Worm (Caenorhabditis elegans): ENCODE measurements around the gene irld-47.

Gene irld-47

ce11 chrII:7870062-7870461, 47.7 kb upstream of the irld-47 start, which contains the start of gene ztf-17:
Gene ztf-17, minus strand, starts transcription at chrII:7870162.
- TF ChIP-seq spr-1 (tag; optimal IDR thresholded peaks at IDR 0.05), result no peak
- TF ChIP-seq aha-1 (tag), result peak; percentile 64
- no peak for TF ChIP-seq daf-12 (tag; optimal IDR thresholded peaks at IDR 0.05)

ce11 chrII:7866081-7866480, 43.7 kb upstream of the irld-47 start:
- TF ChIP-seq nhr-48 (tag; optimal IDR thresholded peaks at IDR 0.05) (no peak), Y105C5A.15 (GFP tag; IDR thresholded peaks at IDR 0.05) (peak; percentile 28; the same call in 1 of the 2 replicates), unc-130 (GFP tag; optimal IDR thresholded peaks at IDR 0.05) (peak; percentile 40), fkh-10 (GFP tag; optimal IDR thresholded peaks at IDR 0.05) (no peak), ztf-11 (tag; optimal IDR thresholded peaks at IDR 0.05) (no peak), duxl-1 (tag; optimal IDR thresholded peaks at IDR 0.05; ENCODE audit: poor library complexity) (peak; percentile 0), skn-1 (tag; optimal IDR thresholded peaks at IDR 0.05) (no peak), arid-1 (GFP tag; conservative IDR thresholded peaks at IDR 0.05) (0 out of 2 replicates have a peak, but pooled peaks have one; percentile 11), F10B5.3 (tag; optimal IDR thresholded peaks at IDR 0.05) (peak; percentile 9), lin-38 (GFP tag; IDR thresholded peaks at IDR 0.05) (peak; percentile 46), mep-1 (tag; optimal IDR thresholded peaks at IDR 0.05) (peak; percentile 12), nhr-76 (tag; optimal IDR thresholded peaks at IDR 0.05) (no peak), ama-1 (optimal IDR thresholded peaks at IDR 0.05) (no peak), zip-2 (tag; optimal IDR thresholded peaks at IDR 0.05) (no peak), zfp-2 (tag; optimal IDR thresholded peaks at IDR 0.05) (no peak), daf-16 (GFP tag; optimal IDR thresholded peaks at IDR 0.05) (peak in 1 of 2 experiments; percentile 33), daf-16 (tag; optimal IDR thresholded peaks at IDR 0.05) (no peak), T20F7.1 (GFP tag; optimal IDR thresholded peaks at IDR 0.05) (peak; percentile 20), ces-1 (GFP tag; optimal IDR thresholded peaks at IDR 0.05) (no peak), gei-8 (GFP tag; optimal IDR thresholded peaks at IDR 0.05) (no peak), lsy-2 (tag; optimal IDR thresholded peaks at IDR 0.05) (peak in 1 of 2 experiments; percentile 8)

ce11 chrII:7864892-7865291, 42.5 kb upstream of the irld-47 start:
- no peak for TF ChIP-seq D1046.2 (GFP tag; IDR thresholded peaks at IDR 0.05)
- peak; percentile 66 for TF ChIP-seq aha-1 (tag)
- no peak for TF ChIP-seq spr-1 (tag; optimal IDR thresholded peaks at IDR 0.05)
- TF ChIP-seq F44E2.7 (GFP tag; IDR thresholded peaks at IDR 0.05), result no peak
- TF ChIP-seq php-3 (GFP tag; IDR thresholded peaks at IDR 0.05), result no peak
- no peak for TF ChIP-seq rbr-2 (tag; optimal IDR thresholded peaks at IDR 0.05)
- no peak for TF ChIP-seq pha-4 (GFP tag; IDR thresholded peaks at IDR 0.05)
- no peak for TF ChIP-seq pha-4 (tag; optimal IDR thresholded peaks at IDR 0.05)
- no peak for TF ChIP-seq T26A8.4 (GFP tag; IDR thresholded peaks at IDR 0.05)
- TF ChIP-seq unc-62 (GFP tag; optimal IDR thresholded peaks at IDR 0.05 in 1 of 2), result peak in 1 of 2 experiments; percentile 50
- TF ChIP-seq unc-62 (tag; optimal IDR thresholded peaks at IDR 0.05), result no peak
- TF ChIP-seq jun-1 (tag; optimal IDR thresholded peaks at IDR 0.05), result no peak
- no peak for TF ChIP-seq F10B5.3 (tag; optimal IDR thresholded peaks at IDR 0.05)
- no peak for TF ChIP-seq R02D3.7 (tag; optimal IDR thresholded peaks at IDR 0.05)
- TF ChIP-seq unc-130 (GFP tag; optimal IDR thresholded peaks at IDR 0.05), result no peak
- TF ChIP-seq mxl-2 (GFP tag; conservative IDR thresholded peaks at IDR 0.05), result no peak
- TF ChIP-seq nhr-42 (GFP tag; IDR thresholded peaks at IDR 0.05), result no peak

- TF ChIP-seq mdt-29 (GFP tag; IDR thresholded peaks at IDR 0.05) (no peak), dmd-6 (GFP tag; IDR thresholded peaks at IDR 0.05) (no peak), mes-2 (tag; optimal IDR thresholded peaks at IDR 0.05; ENCODE audit: poor library complexity, severe bottlenecking) (peak; percentile 55), ztf-7 (tag; optimal IDR thresholded peaks at IDR 0.05) (no peak), F37D6.2 (tag; optimal IDR thresholded peaks at IDR 0.05) (no peak), nhr-102 (tag; optimal IDR thresholded peaks at IDR 0.05) (no peak), F26F4.8 (GFP tag; conservative IDR thresholded peaks at IDR 0.05) (no peak), T20F7.1 (GFP tag; optimal IDR thresholded peaks at IDR 0.05) (peak; percentile 43), nhr-42 (GFP tag; IDR thresholded peaks at IDR 0.05) (no peak), mdl-1 (tag; optimal IDR thresholded peaks at IDR 0.05) (no peak), ceh-28 (tag; optimal IDR thresholded peaks at IDR 0.05) (no peak), set-16 (GFP tag; IDR thresholded peaks at IDR 0.05) (no peak), fkh-10 (GFP tag; optimal IDR thresholded peaks at IDR 0.05) (no peak), ceh-62 (tag; optimal IDR thresholded peaks at IDR 0.05) (no peak), zfp-3 (GFP tag; conservative IDR thresholded peaks at IDR 0.05) (no peak), ztf-11 (tag; optimal IDR thresholded peaks at IDR 0.05) (no peak), hmg-1.1 (GFP tag; IDR thresholded peaks at IDR 0.05) (no peak)
Measured at ce11 chrII:7864207-7864606, 41.9 kb upstream of the irld-47 start, which contains the start of gene ostb-1. Gene ostb-1, plus strand, starts transcription at chrII:7864507.
